Worm (Caenorhabditis elegans): ENCODE results near the gene T11F9.21.

T11F9.21 gene

ce11 chrV:11445375-11445774, 47.2 kb upstream of the T11F9.21 start (continued):
- TF ChIP-seq Y67H2A.10 (GFP tag; conservative IDR thresholded peaks at IDR 0.05) (no peak), madf-10 (tag; optimal IDR thresholded peaks at IDR 0.05) (peak; percentile 33), zfh-2 (GFP tag; conservative IDR thresholded peaks at IDR 0.05) (peak; percentile 82), F57C9.4 (tag; optimal IDR thresholded peaks at IDR 0.05) (no peak), F33H1.4 (GFP tag; IDR thresholded peaks at IDR 0.05) (no peak)

- TF ChIP-seq egl-44 (GFP tag; IDR thresholded peaks at IDR 0.05): no peak
- TF ChIP-seq mes-4 (tag; optimal IDR thresholded peaks at IDR 0.05): no peak
- TF ChIP-seq egrh-3 (GFP tag; IDR thresholded peaks at IDR 0.05): no peak
- no peak for TF ChIP-seq ztf-28 (GFP tag; IDR thresholded peaks at IDR 0.05)
- no peak for TF ChIP-seq madf-6 (GFP tag; IDR thresholded peaks at IDR 0.05)
- TF ChIP-seq F55B11.4 (tag; optimal IDR thresholded peaks at IDR 0.05; ENCODE audit: borderline replicate concordance, insufficient read depth): no peak
- TF ChIP-seq ceh-40 (GFP tag; IDR thresholded peaks at IDR 0.05): no peak
- no peak for TF ChIP-seq mel-28 (tag; optimal IDR thresholded peaks at IDR 0.05; ENCODE audit: borderline replicate concordance)
- TF ChIP-seq C06A6.2 (GFP tag; conservative IDR thresholded peaks at IDR 0.05): no peak
Observed at ce11 chrV:11446297-11446696, 46.3 kb upstream of the T11F9.21 start, which contains the start of gene mig-17. Gene mig-17 (plus strand): TSS chrV:11446685.

ce11 chrV:11449404-11449803, 43.2 kb upstream of the T11F9.21 start:
- TF ChIP-seq zfh-2 (GFP tag; conservative IDR thresholded peaks at IDR 0.05) (peak; percentile 93), xnd-1 (tag; optimal IDR thresholded peaks at IDR 0.05) (no peak), egrh-3 (GFP tag; IDR thresholded peaks at IDR 0.05) (peak; percentile 81), chd-7 (tag; optimal IDR thresholded peaks at IDR 0.05) (no peak)

ce11 chrV:11450257-11450656, 42.3 kb upstream of the T11F9.21 start, which contains the start of gene col-156:
Gene col-156 (minus strand): TSS chrV:11450357.
- TF ChIP-seq unc-130 (GFP tag; optimal IDR thresholded peaks at IDR 0.05) (no peak), ztf-22 (GFP tag; optimal IDR thresholded peaks at IDR 0.05) (no peak), egrh-3 (GFP tag; IDR thresholded peaks at IDR 0.05) (no peak), lag-1 (GFP tag; IDR thresholded peaks at IDR 0.05) (no peak), F52B5.7 (tag; optimal IDR thresholded peaks at IDR 0.05) (no peak)

- no peak for TF ChIP-seq ceh-91 (GFP tag; IDR thresholded peaks at IDR 0.05)
- TF ChIP-seq madf-3 (GFP tag; IDR thresholded peaks at IDR 0.05): no peak
- no peak for TF ChIP-seq die-1 (tag; optimal IDR thresholded peaks at IDR 0.05)
- TF ChIP-seq ZK185.1 (tag; optimal IDR thresholded peaks at IDR 0.05; ENCODE audit: poor library complexity, severe bottlenecking): no peak
- TF ChIP-seq ztf-6 (GFP tag; IDR thresholded peaks at IDR 0.05): no peak
- TF ChIP-seq aptf-2 (GFP tag; conservative IDR thresholded peaks at IDR 0.05): no peak
- TF ChIP-seq F23B12.7 (tag; optimal IDR thresholded peaks at IDR 0.05; ENCODE audit: insufficient read depth): no peak
- TF ChIP-seq bed-1 (GFP tag; IDR thresholded peaks at IDR 0.05): no peak
Observed at ce11 chrV:11454917-11455316, 37.6 kb upstream of the T11F9.21 start.

- TF ChIP-seq F55B11.4 (tag; optimal IDR thresholded peaks at IDR 0.05; ENCODE audit: borderline replicate concordance, insufficient read depth) (no peak), B0261.1 (tag; optimal IDR thresholded peaks at IDR 0.05) (no peak), athp-1 (tag; optimal IDR thresholded peaks at IDR 0.05) (no peak), nfya-2 (GFP tag; IDR thresholded peaks at IDR 0.05) (no peak)
Observed at ce11 chrV:11459255-11459654, 33.3 kb upstream of the T11F9.21 start, which contains the start of gene T11F9.1. Gene T11F9.1 (plus strand): TSS chrV:11459555.
